Worm (Caenorhabditis elegans) whole organism, dauer: ENCODE results near the gene gex-3.

ENCODE experiments used
- unc-62 ChIP-seq: sonication (generic microtip); optimal IDR thresholded peaks from 2 replicates; lab custom pipeline; 2017; ENCODE audit warnings: missing biosample characterization, missing genetic modification reagents, missing genetic modification characterization

gex-3 gene

ce11 chrIV:12399983-12400382, 4.2 kb upstream of the gex-3 start:
- TF ChIP-seq unc-62 (GFP tag; lab: Kevin White, UChicago) = no peak

- TF ChIP-seq unc-62 (GFP tag; lab: Kevin White, UChicago) = no peak
Observed at ce11 chrIV:12403440-12403839, 791 bp upstream of the gex-3 start.

- TF ChIP-seq unc-62 (GFP tag; lab: Kevin White, UChicago) = no peak
Observed at ce11 chrIV:12408625-12409024, 4.4 kb downstream of the gex-3 start, which contains the start of gene dsb-1. Gene dsb-1 (plus strand): TSS chrIV:12408925.

ce11 chrIV:12410167-12410566, 5.9 kb downstream of the gex-3 start, which contains the start of gene acl-13:
Gene acl-13 (plus strand): TSS chrIV:12410467.
- TF ChIP-seq unc-62 (GFP tag; lab: Kevin White, UChicago) = no peak

- TF ChIP-seq unc-62 (GFP tag; lab: Kevin White, UChicago) = no peak
Observed at ce11 chrIV:12414601-12415000, 10.4 kb downstream of the gex-3 start.

- no peak for TF ChIP-seq unc-62 (GFP tag; lab: Kevin White, UChicago)
Observed at ce11 chrIV:12416629-12417404, 12.6 kb downstream of the gex-3 start.

- TF ChIP-seq unc-62 (GFP tag; lab: Kevin White, UChicago) = no peak
Observed at ce11 chrIV:12417536-12418195, 13.4 kb downstream of the gex-3 start, which contains the start of gene F08G5.3. Gene F08G5.3 (minus strand): TSS chrIV:12417586.

ce11 chrIV:12419291-12419690, 15.1 kb downstream of the gex-3 start:
- TF ChIP-seq unc-62 (GFP tag; lab: Kevin White, UChicago) = no peak

ce11 chrIV:12420455-12420854, 16.2 kb downstream of the gex-3 start, which contains the start of gene ugt-65:
Gene ugt-65 (plus strand): TSS chrIV:12420683.
- no peak for TF ChIP-seq unc-62 (GFP tag; lab: Kevin White, UChicago)

ce11 chrIV:12425595-12425994, 21.4 kb downstream of the gex-3 start:
- TF ChIP-seq unc-62 (GFP tag; lab: Kevin White, UChicago) = no peak

- no peak for TF ChIP-seq unc-62 (GFP tag; lab: Kevin White, UChicago)
Observed at ce11 chrIV:12427687-12428284, 23.6 kb downstream of the gex-3 start.

- TF ChIP-seq unc-62 (GFP tag; lab: Kevin White, UChicago) = no peak
Observed at ce11 chrIV:12428467-12428866, 24.2 kb downstream of the gex-3 start, which contains the start of gene col-130. Gene col-130 (minus strand): TSS chrIV:12428516.

ce11 chrIV:12429504-12429903, 25.3 kb downstream of the gex-3 start:
- no peak for TF ChIP-seq unc-62 (GFP tag; lab: Kevin White, UChicago)

- TF ChIP-seq unc-62 (GFP tag; lab: Kevin White, UChicago) = no peak
Observed at ce11 chrIV:12431755-12432154, 27.5 kb downstream of the gex-3 start.

- no peak for TF ChIP-seq unc-62 (GFP tag; lab: Kevin White, UChicago)
Observed at ce11 chrIV:12432340-12432739, 28.1 kb downstream of the gex-3 start, which contains the start of gene clec-184. Gene clec-184 (plus strand): TSS chrIV:12432640.

- TF ChIP-seq unc-62 (GFP tag; lab: Kevin White, UChicago) = no peak
Observed at ce11 chrIV:12435442-12435841, 31.2 kb downstream of the gex-3 start, which contains the start of gene irg-4. Gene irg-4 (plus strand): TSS chrIV:12435833.
